Fruit fly (Drosophila melanogaster) whole organism, embryonic: Measurements from ENCODE around the gene Rai1.

Source experiments
- Ada2b ChIP-seq: fragments of 200-800 bp; sonication (Bioruptor generic); IDR thresholded peaks from 2 replicates; pipeline ENCODE4 v1.3.6; 2022; ENCODE audit warnings: missing biosample characterization, missing genetic modification characterization
- Asciz ChIP-seq: fragments of 200-800 bp; sonication (Bioruptor generic); optimal IDR thresholded peaks from 2 replicates; lab custom pipeline; 2017; ENCODE audit warnings: missing biosample characterization, mild to moderate bottlenecking, missing genetic modification characterization, missing genetic modification reagents
- Atf3 ChIP-seq: fragments of 200-800 bp; sonication (Bioruptor generic); optimal IDR thresholded peaks from 3 replicates; lab custom pipeline; 2016; ENCODE audit warnings: missing biosample characterization, missing genetic modification characterization
- CG10979 ChIP-seq: fragments of 200-800 bp; sonication (Bioruptor generic); optimal IDR thresholded peaks from 2 replicates; lab custom pipeline; 2018; ENCODE audit warnings: missing biosample characterization, mild to moderate bottlenecking, missing genetic modification characterization, moderate library complexity
- CG11456 ChIP-seq: fragments of 200-800 bp; sonication (Bioruptor generic); IDR thresholded peaks from 3 replicates; pipeline ENCODE4 v1.3.6; 2022; ENCODE audit warnings: missing biosample characterization, missing genetic modification characterization
- CG11504 ChIP-seq: fragments of 200-800 bp; sonication (Bioruptor generic); optimal IDR thresholded peaks from 3 replicates; lab custom pipeline; 2019; ENCODE audit warnings: missing biosample characterization, mild to moderate bottlenecking, missing genetic modification characterization, moderate library complexity
- CG13296 ChIP-seq: fragments of 200-800 bp; sonication (Bioruptor generic); optimal IDR thresholded peaks from 3 replicates; lab custom pipeline; 2018; ENCODE audit warnings: missing biosample characterization, mild to moderate bottlenecking, missing genetic modification characterization
- CG14860 ChIP-seq: fragments of 200-800 bp; sonication (Bioruptor generic); IDR thresholded peaks from 3 replicates; pipeline ENCODE4 v1.3.6; 2022; ENCODE audit warnings: missing biosample characterization, missing genetic modification characterization; ENCODE audit not compliant: partially characterized antibody
- CG15011 ChIP-seq: fragments of 200-800 bp; sonication (Bioruptor generic); optimal IDR thresholded peaks from 3 replicates; lab custom pipeline; 2018; ENCODE audit warnings: missing biosample characterization, mild to moderate bottlenecking, missing genetic modification characterization
- CG1603 ChIP-seq: fragments of 200-800 bp; sonication (Bioruptor generic); optimal IDR thresholded peaks from 2 replicates; lab custom pipeline; 2019; ENCODE audit warnings: missing biosample characterization, mild to moderate bottlenecking, missing genetic modification characterization, moderate library complexity
- CG18599 ChIP-seq: fragments of 200-800 bp; sonication (Bioruptor generic); optimal IDR thresholded peaks from 3 replicates; lab custom pipeline; 2017; ENCODE audit warnings: missing biosample characterization, missing genetic modification characterization, mild to moderate bottlenecking, moderate library complexity, missing genetic modification reagents
- CG18619 ChIP-seq: fragments of 200-800 bp; sonication (Bioruptor generic); optimal IDR thresholded peaks from 3 replicates; lab custom pipeline; 2017; ENCODE audit warnings: missing biosample characterization, mild to moderate bottlenecking, missing genetic modification characterization
- CG2678 ChIP-seq: fragments of 200-800 bp; sonication (Bioruptor generic); optimal IDR thresholded peaks from 3 replicates; lab custom pipeline; 2019; ENCODE audit warnings: missing biosample characterization, mild to moderate bottlenecking, missing genetic modification characterization, moderate library complexity
- CG2712 ChIP-seq: fragments of 200-800 bp; optimal IDR thresholded peaks from 3 replicates; lab custom pipeline; 2019; ENCODE audit warnings: missing biosample characterization, mild to moderate bottlenecking, missing genetic modification characterization, moderate library complexity
- CG2875 ChIP-seq: fragments of 200-800 bp; sonication (Bioruptor generic); optimal IDR thresholded peaks from 2 replicates; lab custom pipeline; 2017; ENCODE audit warnings: missing biosample characterization, mild to moderate bottlenecking, missing genetic modification characterization, missing genetic modification reagents
- CG32532 ChIP-seq: fragments of 200-800 bp; sonication (Bioruptor generic); IDR thresholded peaks from 2 replicates; pipeline ENCODE4 v1.3.6; 2022; ENCODE audit warnings: missing biosample characterization, missing genetic modification characterization
- CG34224 ChIP-seq: fragments of 200-800 bp; sonication (Bioruptor generic); IDR thresholded peaks from 3 replicates; pipeline ENCODE4 v1.3.6; 2022; ENCODE audit warnings: missing biosample characterization, missing genetic modification characterization; ENCODE audit not compliant: partially characterized antibody
- CG3726 ChIP-seq: fragments of 200-800 bp; sonication (Bioruptor generic); IDR thresholded peaks from 3 replicates; pipeline ENCODE4, ENCODE4 v1.3.6; 2022; ENCODE audit warnings: missing biosample characterization, missing genetic modification characterization
- CG4707 ChIP-seq: fragments of 200-800 bp; sonication (Bioruptor generic); optimal IDR thresholded peaks from 2 replicates; lab custom pipeline; 2018; ENCODE audit warnings: missing biosample characterization, mild to moderate bottlenecking, missing genetic modification characterization, moderate library complexity
- CG6765 ChIP-seq: fragments of 200-800 bp; sonication (Bioruptor generic); optimal IDR thresholded peaks from 3 replicates; lab custom pipeline; 2017; ENCODE audit warnings: missing biosample characterization, mild to moderate bottlenecking, missing genetic modification characterization
- CG7987 ChIP-seq: fragments of 200-800 bp; sonication (Bioruptor generic); optimal IDR thresholded peaks from 2 replicates; lab custom pipeline; 2018; ENCODE audit warnings: missing biosample characterization, mild to moderate bottlenecking, missing genetic modification characterization, moderate library complexity
- CG9215 ChIP-seq: fragments of 200-800 bp; sonication (Bioruptor generic); IDR thresholded peaks from 2 replicates; pipeline ENCODE4 v1.3.6; 2022; ENCODE audit warnings: missing biosample characterization, missing genetic modification characterization
- Camta ChIP-seq: fragments of 200-800 bp; sonication (Bioruptor generic); optimal IDR thresholded peaks from 2 replicates; lab custom pipeline; 2016; ENCODE audit warnings: missing biosample characterization, missing genetic modification characterization
- CoRest ChIP-seq: fragments of 200-800 bp; sonication (Bioruptor generic); optimal IDR thresholded peaks from 3 replicates; lab custom pipeline; 2018; ENCODE audit warnings: missing biosample characterization, mild to moderate bottlenecking, missing genetic modification characterization, moderate library complexity
- D19B ChIP-seq: fragments of 200-800 bp; sonication (Bioruptor generic); optimal IDR thresholded peaks from 2 replicates; lab custom pipeline; 2017; ENCODE audit warnings: missing biosample characterization, mild to moderate bottlenecking, missing genetic modification characterization
- Dp ChIP-seq: fragments of 200-800 bp; sonication (Bioruptor generic); optimal IDR thresholded peaks from 2 replicates; lab custom pipeline; 2018; ENCODE audit warnings: missing biosample characterization, mild to moderate bottlenecking, missing genetic modification characterization, moderate library complexity
- H15 ChIP-seq: fragments of 200-800 bp; sonication (Bioruptor generic); IDR thresholded peaks from 3 replicates; pipeline ENCODE4 v1.3.6; 2022; ENCODE audit warnings: missing biosample characterization, missing genetic modification characterization
- Pdp1 ChIP-seq, 2 experiments: fragments of 200-800 bp; sonication (Bioruptor generic); optimal IDR thresholded peaks; 3 replicates each; lab custom pipeline; 2016; ENCODE audit warnings: missing biosample characterization in 2 of 2, missing genetic modification characterization in 2 of 2, mild to moderate bottlenecking in 1 of 2, moderate library complexity in 1 of 2
- Scr ChIP-seq: fragments of 200-800 bp; sonication (Bioruptor generic); IDR thresholded peaks from 2 replicates; pipeline ENCODE4 v1.3.6; 2022; ENCODE audit warnings: missing biosample characterization, missing genetic modification characterization; ENCODE audit not compliant: partially characterized antibody
- Spps ChIP-seq: fragments of 200-800 bp; sonication (Bioruptor generic); optimal IDR thresholded peaks from 2 replicates; lab custom pipeline; 2018; ENCODE audit warnings: missing biosample characterization, mild to moderate bottlenecking, missing genetic modification characterization
- chif ChIP-seq, 2 experiments: fragments of 200-800 bp; sonication (Bioruptor generic); optimal IDR thresholded peaks; 3 replicates each; lab custom pipeline; 2016; ENCODE audit warnings: missing biosample characterization in 2 of 2, missing genetic modification characterization in 2 of 2
- crol ChIP-seq: fragments of 200-800 bp; sonication (Bioruptor generic); IDR thresholded peaks from 2 replicates; pipeline ENCODE4 v1.3.6; 2022; ENCODE audit warnings: missing biosample characterization, missing genetic modification characterization
- cwo ChIP-seq: fragments of 200-800 bp; sonication (Bioruptor generic); optimal IDR thresholded peaks from 3 replicates; lab custom pipeline; 2017; ENCODE audit warnings: missing biosample characterization, missing genetic modification characterization, mild to moderate bottlenecking, moderate library complexity, missing genetic modification reagents
- emc ChIP-seq: fragments of 200-800 bp; sonication (Bioruptor generic); optimal IDR thresholded peaks from 2 replicates; lab custom pipeline; 2016; ENCODE audit warnings: missing biosample characterization, missing genetic modification characterization
- grau ChIP-seq: fragments of 200-800 bp; optimal IDR thresholded peaks from 3 replicates; lab custom pipeline; 2019; ENCODE audit warnings: missing biosample characterization, mild to moderate bottlenecking, missing genetic modification characterization, moderate library complexity
- gsb ChIP-seq: fragments of 200-800 bp; sonication (Bioruptor generic); IDR thresholded peaks from 2 replicates; pipeline ENCODE4 v1.3.6; 2022; ENCODE audit warnings: missing biosample characterization, missing genetic modification characterization
- hb ChIP-seq: fragments of 200-800 bp; sonication (Bioruptor generic); IDR thresholded peaks from 3 replicates; pipeline ENCODE4 v1.3.6; 2022; ENCODE audit warnings: missing biosample characterization, missing genetic modification characterization; ENCODE audit not compliant: partially characterized antibody
- mam ChIP-seq: fragments of 200-800 bp; sonication (Bioruptor generic); optimal IDR thresholded peaks from 3 replicates; lab custom pipeline; 2016; ENCODE audit warnings: missing biosample characterization, missing genetic modification characterization
- otp ChIP-seq: fragments of 200-800 bp; sonication (Bioruptor generic); IDR thresholded peaks from 3 replicates; pipeline ENCODE4, ENCODE4 v1.3.6; 2022; ENCODE audit warnings: missing biosample characterization, missing genetic modification characterization
- pho ChIP-seq: fragments of 200-800 bp; sonication (Bioruptor generic); optimal IDR thresholded peaks from 2 replicates; lab custom pipeline; 2016; ENCODE audit warnings: missing biosample characterization, missing genetic modification characterization
- psq ChIP-seq: fragments of 200-800 bp; sonication (Bioruptor generic); optimal IDR thresholded peaks from 2 replicates; lab custom pipeline; 2017; ENCODE audit warnings: missing biosample characterization, missing genetic modification characterization
- pzg ChIP-seq: fragments of 200-800 bp; sonication (Bioruptor generic); optimal IDR thresholded peaks from 3 replicates; lab custom pipeline; 2018; ENCODE audit warnings: missing biosample characterization, mild to moderate bottlenecking, missing genetic modification characterization, moderate library complexity
- sens ChIP-seq: fragments of 200-800 bp; sonication (Bioruptor generic); peaks from one replicate; lab custom pipeline; 2016; ENCODE audit warnings: missing biosample characterization, missing genetic modification characterization
- sim ChIP-seq: fragments of 200-800 bp; sonication (Bioruptor generic); IDR thresholded peaks from 2 replicates; pipeline ENCODE4 v1.3.6; 2022; ENCODE audit warnings: missing biosample characterization, missing genetic modification characterization
- sna ChIP-seq: fragments of 200-800 bp; sonication (Bioruptor generic); IDR thresholded peaks from 2 replicates; pipeline ENCODE4 v1.3.6; 2022; ENCODE audit warnings: missing biosample characterization, missing genetic modification characterization; ENCODE audit not compliant: partially characterized antibody
- usp ChIP-seq: fragments of >200 bp; optimal IDR thresholded peaks from 2 replicates; lab custom pipeline; 2017; ENCODE audit warnings: missing biosample characterization, missing genetic modification characterization
- zfh1 ChIP-seq: fragments of 200-800 bp; sonication (Bioruptor generic); IDR thresholded peaks from 3 replicates; pipeline ENCODE4 v1.3.6; 2022; ENCODE audit warnings: missing biosample characterization, missing genetic modification characterization

The Rai1 gene

DNA sequence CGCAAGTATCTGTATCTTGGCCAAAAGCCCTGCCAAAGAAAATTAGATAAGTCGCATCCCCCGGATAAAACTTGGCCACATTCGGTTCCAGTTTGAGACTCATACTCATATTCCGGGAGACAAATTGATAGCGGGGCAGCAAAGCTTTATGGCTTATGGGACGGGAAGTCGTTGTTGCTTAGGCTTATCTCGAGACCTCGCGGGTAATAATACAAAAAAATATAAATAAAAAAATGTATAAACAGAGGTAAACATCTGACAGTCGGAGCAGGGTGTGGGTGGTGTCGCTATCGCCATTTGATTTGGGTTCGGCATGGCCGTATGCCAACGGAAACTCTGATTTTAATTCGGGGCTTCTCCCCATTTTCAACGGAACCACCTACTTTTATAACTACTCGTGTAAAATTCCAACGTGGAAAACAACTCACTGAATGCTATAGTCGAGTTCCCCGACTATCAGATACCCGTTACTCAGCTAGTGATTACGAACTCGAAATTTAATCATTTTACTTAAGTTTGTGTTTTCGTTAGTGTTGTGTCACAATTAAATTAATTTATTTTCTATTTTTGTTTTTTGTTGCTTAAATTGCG is 34.5 kb upstream of the Rai1 start (continued):
- TF ChIP-seq hb (GFP tag; lab: Robert Waterston, UW): no peak
- no peak for TF ChIP-seq Dp (GFP tag; lab: Kevin White, UChicago)
- no peak for TF ChIP-seq H15 (GFP tag; lab: Robert Waterston, UW)
- no peak for TF ChIP-seq Scr (GFP tag; lab: Robert Waterston, UW)
- no peak for TF ChIP-seq CG11456
- TF ChIP-seq CG34224 (GFP tag; lab: Robert Waterston, UW): no peak
- TF ChIP-seq CG13296 (GFP tag; lab: Kevin White, UChicago): no peak
- TF ChIP-seq Camta (GFP tag; lab: Kevin White, UChicago): no peak
- no peak for TF ChIP-seq CG6765
- no peak for TF ChIP-seq Ada2b (GFP tag; lab: Robert Waterston, UW)
- TF ChIP-seq zfh1 (GFP tag; lab: Robert Waterston, UW): no peak
- no peak for TF ChIP-seq CG1603 (tag; lab: Kevin White, UChicago)
- no peak for TF ChIP-seq sim (GFP tag; lab: Robert Waterston, UW)
- no peak for TF ChIP-seq CG2712 (tag; lab: Kevin White, UChicago)
- TF ChIP-seq psq (GFP tag; lab: Kevin White, UChicago): no peak
- TF ChIP-seq D19B (GFP tag; lab: Kevin White, UChicago): peak; percentile 63
- TF ChIP-seq CG9215 (GFP tag; lab: Robert Waterston, UW): no peak
- no peak for TF ChIP-seq CG15011
- TF ChIP-seq cwo (GFP tag; lab: Kevin White, UChicago): peak; percentile 6
- no peak for TF ChIP-seq CG2875
- no peak; the same call in 2 of the 3 replicates for TF ChIP-seq CG14860 (GFP tag; lab: Robert Waterston, UW)
- TF ChIP-seq usp: no peak

DNA sequence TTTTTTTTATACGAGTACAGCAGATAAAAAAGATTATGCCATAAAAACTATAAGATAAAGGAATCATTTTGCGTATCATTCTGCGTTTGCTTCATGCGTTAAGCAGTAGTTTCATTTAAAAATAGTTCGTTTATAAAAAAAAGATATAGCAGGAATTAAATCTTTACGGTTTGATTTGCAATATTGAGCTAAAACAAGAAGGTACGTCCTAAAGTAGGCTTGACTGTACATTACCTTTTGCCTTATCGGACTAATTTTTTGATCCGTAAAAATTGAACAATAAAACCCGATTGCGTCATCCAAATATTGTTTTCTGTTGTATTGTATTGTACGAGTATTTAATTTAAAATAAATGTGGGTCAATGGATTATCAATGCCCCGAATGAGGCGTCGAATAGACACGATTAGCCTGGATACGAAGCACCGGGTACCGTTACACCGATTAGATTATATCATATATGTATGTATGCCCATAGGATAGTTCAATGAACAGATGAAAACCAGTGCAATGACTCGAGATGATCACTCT is 33.7 kb upstream of the Rai1 start:
- TF ChIP-seq gsb (GFP tag; lab: Robert Waterston, UW) (no peak), Pdp1 (GFP tag; optimal IDR thresholded peaks at IDR 0.05; lab: Kevin White, UChicago) (peak in 1 of 2 experiments; percentile 71), CG2678 (tag; lab: Kevin White, UChicago) (peak; percentile 25), CG10979 (no peak), sens (GFP tag; lab: Kevin White, UChicago) (peak; percentile 60), CG11504 (no peak), grau (peak; percentile 46), CoRest (tag; lab: Kevin White, UChicago) (no peak)

DNA sequence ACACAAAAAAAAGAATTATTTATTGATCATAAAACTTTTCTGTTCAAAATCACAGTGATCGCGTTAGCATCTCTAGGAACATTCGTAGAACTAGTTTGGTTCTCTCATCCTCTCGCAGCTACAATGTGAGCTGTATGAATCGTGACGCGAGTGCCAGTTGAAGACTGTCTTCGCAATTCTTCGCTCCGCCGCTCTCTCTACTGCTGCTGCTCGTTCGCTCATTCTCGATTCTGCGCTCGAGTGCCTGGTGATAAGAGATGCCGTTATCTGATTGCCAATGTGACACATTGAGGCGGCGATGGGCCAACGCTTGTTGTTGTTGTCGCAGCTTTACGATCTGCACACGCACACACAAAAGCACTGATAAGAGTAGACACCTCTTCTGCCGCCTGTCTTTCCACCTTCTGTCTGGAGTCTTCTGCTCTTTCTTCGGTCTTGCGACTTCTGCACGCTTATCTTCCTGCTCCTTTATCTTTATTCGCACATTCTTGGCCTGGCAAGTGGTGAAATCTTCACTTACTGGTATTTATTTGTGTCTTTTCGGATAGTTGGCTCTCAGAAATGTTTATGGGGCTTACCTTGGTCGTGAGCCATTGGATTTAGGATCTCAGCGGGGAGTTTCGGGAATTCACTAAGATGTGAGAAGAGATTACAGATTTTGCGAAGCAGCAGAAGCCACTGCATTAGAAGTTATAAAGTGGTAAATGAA is 33.1 kb upstream of the Rai1 start:
- no peak for TF ChIP-seq gsb (GFP tag; lab: Robert Waterston, UW)
- no peak for TF ChIP-seq CG18619
- TF ChIP-seq CG32532 (GFP tag; lab: Robert Waterston, UW): peak; percentile 34; the same call in 1 of the 2 replicates
- TF ChIP-seq CG7987 (GFP tag; lab: Kevin White, UChicago): no peak
- TF ChIP-seq mam (GFP tag; lab: Kevin White, UChicago): no peak
- no peak for TF ChIP-seq pzg (GFP tag; lab: Kevin White, UChicago)
- no peak for TF ChIP-seq otp (GFP tag; lab: Robert Waterston, UW)
- TF ChIP-seq CG4707: no peak
- no peak for TF ChIP-seq Spps (tag; lab: Kevin White, UChicago)
- no peak for TF ChIP-seq emc (GFP tag; lab: Kevin White, UChicago)
- no peak for TF ChIP-seq chif (GFP tag; optimal IDR thresholded peaks at IDR 0.05; lab: Kevin White, UChicago)
- TF ChIP-seq crol (GFP tag; lab: Robert Waterston, UW): no peak
- TF ChIP-seq Atf3: no peak
- no peak for TF ChIP-seq sna
- TF ChIP-seq CG3726: no peak
- TF ChIP-seq Asciz (GFP tag; lab: Kevin White, UChicago): no peak
- peak; percentile 2 for TF ChIP-seq CG18599 (GFP tag; lab: Kevin White, UChicago)
- TF ChIP-seq pho (GFP tag; lab: Kevin White, UChicago): no peak
